Fruit fly (Drosophila melanogaster) Kc167 (cell line): ENCODE measurements around the gene Pten.

Experiments
- Myc ChIP-seq: fragments of >200 bp; optimal IDR thresholded peaks from 2 replicates; lab custom pipeline; 2017; ENCODE audit warnings: missing external identifiers
- Sin3A ChIP-seq: fragments of >200 bp; optimal IDR thresholded peaks from 2 replicates; lab custom pipeline; 2018; ENCODE audit warnings: missing external identifiers
- h ChIP-seq: fragments of >200 bp; optimal IDR thresholded peaks from 3 replicates; lab custom pipeline; 2018; ENCODE audit warnings: missing external identifiers
- insv ChIP-seq: fragments of >200 bp; optimal IDR thresholded peaks from 3 replicates; lab custom pipeline; 2018; ENCODE audit warnings: missing external identifiers
- psq ChIP-seq: fragments of >200 bp; optimal IDR thresholded peaks from 2 replicates; lab custom pipeline; 2017; ENCODE audit warnings: missing external identifiers
- ttk ChIP-seq: sonication (Bioruptor generic); optimal IDR thresholded peaks from 2 replicates; lab custom pipeline; 2017; ENCODE audit warnings: missing external identifiers

Pten gene

DNA sequence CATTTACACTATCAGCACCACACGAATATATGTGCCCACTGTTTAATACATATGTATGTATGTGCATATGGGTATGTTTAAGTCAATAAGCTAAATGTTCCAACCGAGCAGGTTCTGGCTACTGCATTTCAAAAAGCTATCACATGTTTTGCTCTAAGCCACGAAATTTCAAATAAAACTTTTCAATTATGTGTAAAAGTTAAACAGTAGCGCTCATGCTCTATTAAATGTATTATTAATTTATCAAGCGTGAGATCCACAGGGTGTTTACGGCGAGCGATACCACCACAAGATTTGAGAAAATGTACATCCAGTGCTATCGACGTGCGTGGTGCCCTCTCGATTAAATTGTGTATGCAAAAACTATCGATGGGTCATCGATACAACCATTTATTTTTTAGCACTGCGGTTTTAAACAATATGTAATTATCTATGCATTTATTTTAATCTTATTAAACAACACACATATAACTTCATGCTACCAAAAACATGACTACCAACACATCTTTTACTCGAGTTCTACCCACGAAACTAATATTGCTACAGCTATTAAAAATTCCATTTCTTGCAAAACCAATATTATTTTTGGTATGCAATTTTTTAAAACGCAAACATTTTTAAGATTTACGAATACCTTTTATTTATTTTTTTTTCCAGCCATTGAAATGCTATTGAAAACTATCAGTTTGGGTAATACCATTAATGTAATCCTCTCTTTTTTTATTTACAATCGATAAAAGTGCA, at the start of gene Pten:
TSS of gene Pten (minus strand) at position 300 of the 744 bp plus-strand sequence.
- TF ChIP-seq insv (lab: Kevin White, UChicago): no peak

DNA sequence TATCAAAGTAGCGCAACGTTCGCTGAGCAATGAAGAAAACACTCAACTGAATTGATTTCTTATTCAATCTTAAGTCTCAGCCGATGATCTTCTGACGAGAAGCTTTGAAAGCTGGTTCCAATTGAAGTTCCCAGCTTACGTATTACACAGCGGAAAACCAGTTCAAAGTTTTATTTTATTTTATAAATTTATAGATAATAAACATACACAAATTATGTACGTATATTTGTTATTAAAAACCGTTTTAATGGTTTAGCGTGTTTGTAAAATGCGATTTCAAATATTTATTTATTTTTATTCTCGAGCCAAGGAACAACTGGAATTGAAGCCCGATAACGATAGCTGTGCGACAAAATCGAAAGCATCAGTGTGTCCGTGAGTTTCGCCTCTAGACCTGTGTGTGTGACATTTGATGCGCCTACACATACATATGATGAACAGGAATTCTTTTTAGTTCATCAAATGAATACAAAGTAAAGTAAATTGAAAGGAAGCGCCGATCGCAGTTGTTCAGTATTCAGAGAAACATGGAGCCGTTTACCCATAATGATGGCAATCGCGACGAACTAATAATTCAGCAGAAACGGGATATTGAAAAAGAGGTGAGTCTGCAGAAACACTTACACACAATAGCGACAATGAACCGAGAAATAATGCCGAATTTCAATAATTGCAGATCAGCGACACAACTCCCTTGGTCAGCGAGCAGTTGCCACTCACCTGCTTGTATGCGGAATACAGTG, 45.8 kb upstream of the Pten start, which contains the start of the genes CG5390 and CG4968:
TSS of gene CG5390 (minus strand) at position 77 of the 743 bp plus-strand sequence.
TSS of gene CG4968 (plus strand) at position 405 of the 743 bp plus-strand sequence.
- TF ChIP-seq h (lab: Kevin White, UChicago): no peak
- no peak for TF ChIP-seq Sin3A
- no peak for TF ChIP-seq ttk (lab: Kevin White, UChicago)
- TF ChIP-seq insv (lab: Kevin White, UChicago): no peak
- no peak for TF ChIP-seq Myc (lab: Kevin White, UChicago)
- TF ChIP-seq psq: no peak

DNA sequence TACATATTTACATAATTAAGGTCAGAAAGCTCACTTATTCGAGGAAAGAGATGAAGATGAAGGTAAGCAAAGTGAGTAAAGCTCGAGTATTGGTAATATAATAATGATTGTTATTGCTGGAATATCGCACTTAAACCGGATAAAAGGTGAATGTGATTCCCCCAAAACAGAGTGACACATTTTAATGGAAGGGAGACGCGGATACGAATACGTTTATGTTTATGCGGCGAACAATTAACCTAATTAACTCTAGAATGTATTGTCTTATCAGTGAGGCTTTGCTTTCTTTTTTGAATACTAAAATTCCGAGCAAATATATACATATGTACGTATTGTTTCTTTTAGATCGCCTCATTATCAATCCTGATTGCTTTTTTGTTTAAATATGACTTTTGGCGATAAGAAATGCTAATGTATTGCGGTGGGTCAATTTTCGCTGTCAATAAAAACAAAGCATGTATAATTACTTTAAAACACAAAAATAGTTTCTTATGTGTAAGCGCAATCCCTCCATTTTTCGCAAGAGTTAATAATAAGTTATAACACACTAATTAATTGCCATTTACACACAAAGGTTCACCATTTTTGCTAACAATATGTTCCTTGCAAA, 44.8 kb upstream of the Pten start:
- TF ChIP-seq Sin3A: no peak
- no peak for TF ChIP-seq psq
- TF ChIP-seq h (lab: Kevin White, UChicago): no peak
- no peak for TF ChIP-seq insv (lab: Kevin White, UChicago)
- TF ChIP-seq ttk (lab: Kevin White, UChicago): no peak
- TF ChIP-seq Myc (lab: Kevin White, UChicago): no peak

- TF ChIP-seq h (lab: Kevin White, UChicago) (no peak), ttk (lab: Kevin White, UChicago) (no peak), Myc (lab: Kevin White, UChicago) (no peak), psq (no peak), Sin3A (no peak), insv (lab: Kevin White, UChicago) (no peak)
Measured at dm6 chr2L:10303786-10304185, 42.9 kb upstream of the Pten start, which contains the start of gene nmd. nmd (minus strand) TSS chr2L:10303947.

DNA sequence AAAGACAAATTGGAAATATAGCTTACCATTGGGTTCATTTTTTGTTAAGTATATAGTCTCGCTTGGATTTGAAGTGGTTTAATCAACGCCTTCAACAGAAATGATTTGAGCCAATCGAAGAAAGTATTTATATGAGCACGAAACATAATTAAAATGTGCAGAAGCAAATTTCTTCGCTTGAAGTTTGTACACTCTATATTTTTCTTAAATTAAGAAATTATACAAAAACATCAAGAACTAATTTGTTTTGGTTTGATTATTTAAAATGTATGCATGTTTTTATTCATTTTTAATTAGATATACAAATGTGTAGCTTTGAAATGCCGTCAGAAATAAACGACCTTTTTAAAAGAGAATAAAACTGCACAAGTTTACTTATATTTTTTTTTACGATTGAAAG, 41.1 kb upstream of the Pten start, which contains the start of gene CG13138:
TSS of gene CG13138 (minus strand) at position 101 of the 400 bp plus-strand sequence.
- TF ChIP-seq psq (no peak), Myc (lab: Kevin White, UChicago) (no peak), Sin3A (no peak), h (lab: Kevin White, UChicago) (no peak), insv (lab: Kevin White, UChicago) (no peak), ttk (lab: Kevin White, UChicago) (no peak)

DNA sequence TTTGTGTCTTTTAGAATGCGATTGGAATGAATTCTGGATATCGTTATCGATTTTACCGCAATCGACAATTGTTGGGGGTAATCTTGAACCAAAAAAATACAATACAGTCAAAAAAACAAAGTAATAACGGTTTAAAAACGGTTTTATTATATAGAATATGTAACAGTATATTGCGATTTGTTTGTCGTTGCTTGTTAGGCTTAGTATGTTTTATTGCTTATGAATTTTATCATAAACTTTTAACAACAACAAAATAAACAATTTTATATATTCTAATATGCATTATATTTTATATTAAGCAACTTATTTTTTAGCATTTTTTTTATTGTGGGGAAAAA, 38.9 kb upstream of the Pten start, which contains the start of gene CYLD:
TSS of gene CYLD (minus strand) at position 38 of the 338 bp plus-strand sequence.
- TF ChIP-seq psq (no peak), Sin3A (no peak), h (lab: Kevin White, UChicago) (no peak), insv (lab: Kevin White, UChicago) (no peak), ttk (lab: Kevin White, UChicago) (no peak), Myc (lab: Kevin White, UChicago) (no peak)

dm6 chr2L:10299077-10299809, 38.4 kb upstream of the Pten start:
- TF ChIP-seq ttk (lab: Kevin White, UChicago): no peak
- no peak for TF ChIP-seq h (lab: Kevin White, UChicago)
- TF ChIP-seq psq: no peak
- TF ChIP-seq Sin3A: no peak
- TF ChIP-seq insv (lab: Kevin White, UChicago): no peak
- TF ChIP-seq Myc (lab: Kevin White, UChicago): no peak

DNA sequence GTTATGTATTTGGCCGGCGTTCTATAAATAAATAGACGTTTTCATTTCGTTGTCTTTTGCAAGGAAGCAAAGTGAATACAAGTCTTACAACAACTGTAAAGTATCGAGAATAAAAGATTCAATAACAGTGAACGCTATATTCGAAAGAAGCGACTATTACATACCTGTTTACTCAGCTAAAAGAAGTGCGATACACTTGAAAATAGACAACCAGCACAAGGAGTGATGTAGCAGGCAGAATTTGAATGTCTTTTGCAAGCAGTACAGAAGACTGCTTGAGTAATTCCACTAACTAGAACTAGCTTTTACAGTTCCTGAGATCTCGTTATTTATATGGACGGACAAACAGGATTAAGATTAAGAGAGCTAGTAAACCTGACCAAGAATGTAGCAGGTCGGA, 37.5 kb upstream of the Pten start:
- TF ChIP-seq ttk (lab: Kevin White, UChicago) (no peak), insv (lab: Kevin White, UChicago) (no peak), Myc (lab: Kevin White, UChicago) (no peak), psq (no peak), Sin3A (no peak), h (lab: Kevin White, UChicago) (no peak)

DNA sequence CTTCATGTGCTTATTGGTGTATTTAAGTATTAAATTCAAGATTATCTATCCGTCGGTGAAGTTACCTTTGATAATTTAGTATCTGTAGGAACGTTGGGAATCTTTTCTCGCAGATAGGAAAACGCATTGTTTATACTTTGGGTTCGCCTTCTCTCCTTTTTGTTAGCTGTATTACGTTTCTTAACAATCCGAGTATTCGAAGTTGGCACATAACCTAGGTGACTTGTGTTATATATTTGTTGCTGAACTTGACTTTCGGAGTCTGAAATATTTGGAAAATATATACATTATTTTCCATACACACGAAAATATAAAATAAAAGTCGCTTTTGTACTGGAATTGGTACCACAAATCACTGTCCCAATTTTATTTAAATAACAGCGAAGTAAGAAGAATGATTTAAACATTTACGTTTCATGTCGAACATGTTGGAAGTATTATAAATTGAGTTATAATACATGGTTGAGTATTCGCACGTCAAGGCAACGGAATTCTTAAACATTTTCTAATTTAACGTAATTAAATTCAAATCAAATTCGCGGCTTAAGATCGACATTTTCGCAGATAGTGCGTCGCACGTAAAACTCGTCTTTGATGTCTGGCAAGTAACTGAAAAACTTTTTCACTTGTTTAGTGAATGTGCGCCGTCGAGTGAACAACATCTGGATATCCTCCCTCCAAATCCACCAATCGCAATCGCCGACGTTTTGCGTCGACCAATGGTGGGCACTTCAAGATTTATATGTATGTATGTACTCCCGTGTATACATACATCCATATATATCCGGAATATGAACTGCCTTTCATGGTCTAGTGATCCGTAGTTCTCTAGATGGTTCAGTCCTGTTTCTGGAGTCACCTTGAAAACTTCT, 34.2 kb upstream of the Pten start, which contains the start of gene Hand:
TSS of gene Hand (minus strand) at position 588 of the 872 bp plus-strand sequence.
- TF ChIP-seq insv (lab: Kevin White, UChicago) (no peak), psq (no peak), Myc (lab: Kevin White, UChicago) (no peak), Sin3A (no peak), h (lab: Kevin White, UChicago) (no peak), ttk (lab: Kevin White, UChicago) (no peak)

dm6 chr2L:10292066-10292560, 31.3 kb upstream of the Pten start, which contains the start of gene Ufd4:
Ufd4 (minus strand) TSS chr2L:10292365.
- TF ChIP-seq psq (no peak), h (lab: Kevin White, UChicago) (no peak), insv (lab: Kevin White, UChicago) (no peak), Myc (lab: Kevin White, UChicago) (no peak), Sin3A (no peak), ttk (lab: Kevin White, UChicago) (no peak)
